Worm (Caenorhabditis elegans): ENCODE measurements around the gene K03B8.11.

ce11 chrV:11363575-11363974, 26.7 kb downstream of the K03B8.11 start:
- no peak for TF ChIP-seq him-1 (tag; optimal IDR thresholded peaks at IDR 0.05)
- TF ChIP-seq dao-5 (tag; optimal IDR thresholded peaks at IDR 0.05), result no peak
